Worm (Caenorhabditis elegans): ENCODE results near the gene appg-2.

appg-2 gene

DNA sequence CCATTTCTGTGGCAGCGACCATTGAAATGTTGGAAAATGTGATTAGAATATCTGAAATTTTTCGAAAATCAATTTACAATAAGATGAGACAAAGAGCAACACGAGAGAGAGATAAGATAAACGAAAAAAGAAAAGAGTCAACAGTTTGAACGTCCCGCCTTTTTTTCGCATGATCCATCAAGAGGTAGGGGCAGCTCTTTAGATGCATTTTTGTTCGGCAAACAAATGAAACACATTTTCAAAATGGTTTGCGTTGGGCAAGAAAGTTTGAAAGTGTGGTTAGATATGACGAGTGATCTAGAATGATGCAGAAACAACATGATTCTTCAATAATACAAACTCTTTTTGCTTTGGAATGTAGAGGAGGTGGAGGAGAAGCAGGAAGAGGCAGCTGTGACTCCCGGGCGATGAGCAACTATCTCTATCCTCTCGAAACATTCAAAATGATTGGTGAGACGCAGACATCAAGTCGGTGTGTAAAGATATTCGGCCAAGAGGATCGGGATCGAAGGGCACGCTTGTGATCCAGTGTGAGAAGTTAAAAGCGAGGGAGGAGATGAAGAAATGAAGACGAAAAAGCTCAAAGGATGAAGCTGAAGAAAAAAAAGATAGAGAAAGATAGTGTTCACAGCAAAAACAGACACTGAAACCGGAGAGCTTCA, 43.7 kb downstream of the appg-2 start, which contains the start of gene F46C5.6:
Gene F46C5.6, minus strand, starts transcription at position 51 of the 662 bp plus-strand sequence.
- TF ChIP-seq mab-5 (tag; optimal IDR thresholded peaks at IDR 0.05): no peak
- peak; percentile 48 for TF ChIP-seq unc-62 (GFP tag; optimal IDR thresholded peaks at IDR 0.05)
- no peak for TF ChIP-seq sem-2 (GFP tag; optimal IDR thresholded peaks at IDR 0.05)
- TF ChIP-seq unc-39 (tag; optimal IDR thresholded peaks at IDR 0.05): no peak
- no peak for TF ChIP-seq mep-1 (tag; optimal IDR thresholded peaks at IDR 0.05)
- TF ChIP-seq nhr-76 (tag; optimal IDR thresholded peaks at IDR 0.05): no peak
- no peak for TF ChIP-seq snpc-4 (tag; optimal IDR thresholded peaks at IDR 0.05)
- TF ChIP-seq unc-120 (tag; optimal IDR thresholded peaks at IDR 0.05; ENCODE audit: poor library complexity, severe bottlenecking): peak; percentile 83
- peak; percentile 90 for TF ChIP-seq hlh-1 (tag; optimal IDR thresholded peaks at IDR 0.05)

DNA sequence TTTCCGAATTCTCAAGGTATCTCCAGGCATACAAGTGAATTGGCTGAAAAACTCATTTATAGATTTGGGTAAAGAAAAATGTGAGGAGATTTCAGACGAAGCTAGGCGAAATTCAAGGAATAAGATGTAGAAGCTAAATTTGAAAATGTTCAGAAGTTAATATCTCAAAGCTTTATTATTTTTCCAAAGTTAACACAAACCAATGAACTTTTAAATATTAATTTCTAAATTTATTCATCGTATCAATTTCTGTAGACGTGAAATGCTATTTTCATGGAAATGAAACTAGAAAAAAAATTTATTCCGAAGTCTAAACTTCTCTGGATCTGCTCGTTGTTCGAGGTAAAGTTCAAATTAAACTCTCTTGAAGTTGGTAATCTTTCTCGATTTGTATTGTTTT, 44.4 kb downstream of the appg-2 start, which contains the start of gene agxt-1:
Gene agxt-1, plus strand, starts transcription at position 301 of the 400 bp plus-strand sequence.
- TF ChIP-seq nhr-12 (tag; optimal IDR thresholded peaks at IDR 0.05): no peak
- TF ChIP-seq nhr-76 (tag; optimal IDR thresholded peaks at IDR 0.05): no peak
- no peak for TF ChIP-seq sem-2 (GFP tag; optimal IDR thresholded peaks at IDR 0.05)
- no peak for TF ChIP-seq flh-1 (GFP tag; optimal IDR thresholded peaks at IDR 0.05)
- TF ChIP-seq bed-3 (GFP tag; optimal IDR thresholded peaks at IDR 0.05): no peak

DNA sequence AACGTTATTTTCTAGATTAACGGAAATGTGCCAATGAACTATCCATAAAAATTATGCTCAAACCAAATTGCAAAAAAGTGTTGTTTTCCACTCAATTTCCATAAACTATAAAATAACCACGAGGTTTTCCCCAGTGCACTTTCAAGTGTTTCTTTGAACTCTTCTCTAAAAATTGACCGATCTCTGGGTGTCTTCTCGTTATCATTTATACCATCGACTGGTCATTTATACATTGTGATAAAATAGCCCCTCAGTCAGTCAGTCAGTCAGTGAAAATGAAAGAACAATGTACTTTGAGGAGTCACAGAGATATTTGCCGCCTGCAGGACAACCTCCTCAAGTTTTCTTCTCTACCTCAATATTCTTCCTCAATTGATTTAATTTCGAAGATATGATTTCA, 45.0 kb downstream of the appg-2 start:
- no peak for TF ChIP-seq ceh-83 (GFP tag; optimal IDR thresholded peaks at IDR 0.05)
- TF ChIP-seq elt-3 (tag; optimal IDR thresholded peaks at IDR 0.05): no peak

DNA sequence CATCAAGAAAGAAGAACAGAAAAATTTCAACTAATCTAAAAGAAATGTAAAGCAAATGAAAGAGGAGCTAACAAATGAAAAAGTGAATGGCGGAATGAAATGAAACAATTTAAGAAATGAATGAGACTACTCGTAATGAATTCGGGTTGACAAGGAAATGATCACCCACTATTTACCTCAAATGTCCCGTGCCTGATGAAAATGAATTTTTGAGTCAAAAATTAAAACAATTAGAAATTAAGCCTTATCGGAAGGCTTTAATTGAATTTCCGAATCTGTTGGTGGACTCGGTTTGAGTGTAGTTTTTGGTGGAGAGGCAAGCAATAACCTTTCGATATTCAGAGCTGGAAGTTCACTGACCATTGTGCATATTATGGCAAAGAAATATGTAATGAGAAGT, 48.1 kb downstream of the appg-2 start:
- TF ChIP-seq elt-1 (tag; optimal IDR thresholded peaks at IDR 0.05; ENCODE audit: borderline replicate concordance, insufficient read depth) (no peak), unc-39 (tag; optimal IDR thresholded peaks at IDR 0.05) (no peak), mab-5 (tag; optimal IDR thresholded peaks at IDR 0.05) (no peak), mls-2 (tag; optimal IDR thresholded peaks at IDR 0.05) (no peak), nhr-237 (tag; optimal IDR thresholded peaks at IDR 0.05) (no peak), ztf-11 (tag; optimal IDR thresholded peaks at IDR 0.05) (no peak), nhr-76 (tag; optimal IDR thresholded peaks at IDR 0.05) (no peak), blmp-1 (tag; optimal IDR thresholded peaks at IDR 0.05) (no peak), unc-62 (GFP tag; optimal IDR thresholded peaks at IDR 0.05) (no peak), lsy-2 (tag; optimal IDR thresholded peaks at IDR 0.05) (no peak), pha-4 (tag; optimal IDR thresholded peaks at IDR 0.05) (no peak), unc-120 (tag; optimal IDR thresholded peaks at IDR 0.05; ENCODE audit: poor library complexity, severe bottlenecking) (no peak), nhr-28 (tag; optimal IDR thresholded peaks at IDR 0.05) (no peak), ces-1 (GFP tag; optimal IDR thresholded peaks at IDR 0.05) (no peak), ceh-39 (tag; optimal IDR thresholded peaks at IDR 0.05) (no peak), mep-1 (tag; optimal IDR thresholded peaks at IDR 0.05) (no peak), hlh-1 (tag; optimal IDR thresholded peaks at IDR 0.05) (no peak), drap-1 (GFP tag; optimal IDR thresholded peaks at IDR 0.05) (no peak)

DNA sequence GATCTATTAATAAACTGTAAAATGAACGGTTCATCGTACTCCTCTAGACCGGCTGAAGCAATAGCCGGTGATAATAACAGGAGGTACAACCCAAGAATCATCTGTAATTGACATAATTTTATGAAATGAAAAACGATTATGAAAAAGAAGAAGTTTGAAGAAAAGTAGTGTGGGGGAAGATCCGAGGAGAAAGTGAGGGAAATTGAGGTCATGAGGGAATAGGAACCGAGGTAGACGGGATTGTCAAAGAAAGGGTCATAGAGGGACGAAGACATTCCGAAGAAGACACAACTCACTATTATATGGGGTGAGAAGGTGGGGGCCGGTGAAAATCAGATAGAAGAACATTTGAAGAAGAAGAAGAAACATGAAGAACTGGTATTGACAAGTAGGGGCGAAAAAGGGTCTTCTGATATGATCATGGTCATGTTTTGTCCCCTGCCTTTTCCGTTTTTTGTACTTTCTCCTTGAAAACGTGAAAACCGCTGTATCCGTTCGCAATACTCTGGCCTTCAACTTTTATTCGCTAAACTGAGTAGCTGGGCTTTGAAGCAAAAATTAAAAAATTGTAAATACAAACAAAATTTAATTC, 51.2 kb downstream of the appg-2 start, which contains the start of gene oac-46:
Gene oac-46, minus strand, starts transcription at position 101 of the 592 bp plus-strand sequence.
- peak; percentile 44 for TF ChIP-seq blmp-1 (tag; optimal IDR thresholded peaks at IDR 0.05)
- TF ChIP-seq pha-4 (tag; optimal IDR thresholded peaks at IDR 0.05): no peak

DNA sequence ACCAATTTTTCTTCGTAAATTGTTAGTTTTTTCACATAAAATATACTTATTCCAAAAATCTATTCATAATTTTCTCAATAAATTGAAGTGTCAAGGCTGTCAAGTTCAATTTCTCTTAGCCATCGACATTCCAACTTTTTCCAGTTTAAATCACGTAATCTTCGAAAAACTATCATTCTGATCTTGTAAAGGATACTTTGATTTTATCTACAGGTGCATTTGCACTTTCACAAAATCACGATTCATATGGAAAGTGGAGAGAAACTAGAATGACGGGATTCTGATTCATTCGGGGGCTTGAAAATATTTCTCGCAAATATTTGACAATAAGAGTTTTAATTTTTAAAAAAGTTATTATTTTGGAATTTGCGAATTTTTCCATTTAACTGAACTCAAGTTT, 52.3 kb downstream of the appg-2 start:
- no peak for TF ChIP-seq ceh-39 (tag; optimal IDR thresholded peaks at IDR 0.05)

DNA sequence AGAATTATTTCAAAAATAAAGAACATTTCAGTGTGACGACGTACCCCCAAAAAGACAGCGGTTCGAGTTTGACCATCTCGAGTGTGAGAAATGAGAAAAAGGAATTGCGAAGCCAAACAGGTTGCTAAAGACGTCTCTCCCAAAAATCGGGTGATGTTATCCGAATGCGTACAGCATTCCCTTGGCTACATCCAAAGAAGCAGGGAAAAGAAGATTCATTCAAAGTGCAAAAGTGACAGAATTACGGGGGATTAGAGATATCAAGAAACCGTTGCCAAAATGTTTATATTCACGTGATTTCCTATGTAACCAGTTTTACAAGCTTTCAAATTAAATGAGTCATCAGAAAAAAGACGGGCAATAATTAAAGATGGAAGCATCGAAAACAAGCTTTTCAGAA, 53.0 kb downstream of the appg-2 start:
- TF ChIP-seq nhr-12 (tag; optimal IDR thresholded peaks at IDR 0.05) (no peak), lsy-2 (tag; optimal IDR thresholded peaks at IDR 0.05) (no peak), nhr-2 (tag; optimal IDR thresholded peaks at IDR 0.05) (no peak), ceh-39 (tag; optimal IDR thresholded peaks at IDR 0.05) (no peak), sem-2 (GFP tag; optimal IDR thresholded peaks at IDR 0.05) (no peak), ces-1 (GFP tag; optimal IDR thresholded peaks at IDR 0.05) (no peak), mab-5 (tag; optimal IDR thresholded peaks at IDR 0.05) (no peak), pha-4 (tag; optimal IDR thresholded peaks at IDR 0.05) (no peak), bed-3 (GFP tag; optimal IDR thresholded peaks at IDR 0.05) (no peak), sptf-1 (tag; optimal IDR thresholded peaks at IDR 0.05) (no peak), flh-1 (GFP tag; optimal IDR thresholded peaks at IDR 0.05) (no peak), nhr-28 (tag; optimal IDR thresholded peaks at IDR 0.05) (no peak), snpc-4 (tag; optimal IDR thresholded peaks at IDR 0.05) (no peak), lin-32 (GFP tag; optimal IDR thresholded peaks at IDR 0.05) (no peak), elt-3 (tag; optimal IDR thresholded peaks at IDR 0.05) (no peak), lin-13 (tag; optimal IDR thresholded peaks at IDR 0.05) (no peak), mep-1 (tag; optimal IDR thresholded peaks at IDR 0.05) (no peak), ceh-43 (GFP tag; optimal IDR thresholded peaks at IDR 0.05) (no peak), ceh-83 (GFP tag; optimal IDR thresholded peaks at IDR 0.05) (no peak), nhr-237 (tag; optimal IDR thresholded peaks at IDR 0.05) (no peak)
